Worm (Caenorhabditis elegans) whole organism, young adult: ENCODE results near the gene npr-32.
A peak's percentile ranks its signal among the peaks of the same experiment; 100 is the strongest.

Experiments
- B0019.2 ChIP-seq: fragments of 200-800 bp; sonication (Bioruptor generic); conservative IDR thresholded peaks from 2 replicates; pipeline ENCODE4 v1.3.6; 2022; ENCODE audit warnings: missing genetic modification reagents, missing genetic modification characterization, missing compliant biosample characterization
- B0261.1 ChIP-seq: sonication (generic microtip); optimal IDR thresholded peaks from 2 replicates; lab custom pipeline; 2016; ENCODE audit warnings: mild to moderate bottlenecking, missing genetic modification characterization, moderate library complexity, missing compliant biosample characterization
- D2030.7 ChIP-seq: fragments of 200-800 bp; sonication (Bioruptor generic); IDR thresholded peaks from 2 replicates; pipeline ENCODE4 v1.3.6; 2022; ENCODE audit warnings: missing genetic modification reagents, missing genetic modification characterization, missing compliant biosample characterization
- F10E7.11 ChIP-seq: sonication (generic microtip); optimal IDR thresholded peaks from 2 replicates; lab custom pipeline; 2017; ENCODE audit warnings: mild to moderate bottlenecking, missing genetic modification characterization, moderate library complexity, missing compliant biosample characterization
- F22D6.2 ChIP-seq: sonication (generic microtip); optimal IDR thresholded peaks from 2 replicates; lab custom pipeline; 2016; ENCODE audit warnings: mild to moderate bottlenecking, missing genetic modification characterization, missing compliant biosample characterization
- F23B12.7 ChIP-seq: sonication (generic microtip); optimal IDR thresholded peaks from 2 replicates; lab custom pipeline; 2017; ENCODE audit warnings: missing genetic modification characterization, mild to moderate bottlenecking, missing compliant biosample characterization, antibody characterized with exemption, moderate library complexity; ENCODE audit not compliant: insufficient read depth
- F33H1.4 ChIP-seq: fragments of 200-800 bp; sonication (Bioruptor generic); IDR thresholded peaks from 2 replicates; pipeline ENCODE4 v1.3.6; 2022; ENCODE audit warnings: missing genetic modification reagents, missing genetic modification characterization, missing compliant biosample characterization
- F52B5.7 ChIP-seq: sonication (generic microtip); optimal IDR thresholded peaks from 2 replicates; lab custom pipeline; 2016; ENCODE audit warnings: mild to moderate bottlenecking, missing genetic modification characterization, missing compliant biosample characterization
- K11D2.4 ChIP-seq: fragments of 200-800 bp; sonication (Bioruptor generic); IDR thresholded peaks from 2 replicates; pipeline ENCODE4 v1.3.6; 2022; ENCODE audit warnings: missing genetic modification reagents, missing genetic modification characterization, missing compliant biosample characterization
- T07F8.4 ChIP-seq: sonication (generic microtip); optimal IDR thresholded peaks from 2 replicates; lab custom pipeline; 2016; ENCODE audit warnings: mild to moderate bottlenecking, missing genetic modification characterization, moderate library complexity, missing compliant biosample characterization
- T26A5.8 ChIP-seq: sonication (generic microtip); optimal IDR thresholded peaks from 2 replicates; lab custom pipeline; 2016; ENCODE audit warnings: missing genetic modification characterization, missing compliant biosample characterization
- ama-1 ChIP-seq, 3 experiments: fragments of 150-350 bp in 1 of 3; sonication (generic microtip) in 2 of 3; optimal IDR thresholded peaks; 2 replicates each; lab custom pipeline; 2014 to 2018; ENCODE audit warnings: missing biosample characterization in 2 of 3, missing genetic modification characterization in 2 of 3, missing genetic modification reagents in 2 of 3
- aptf-3 ChIP-seq: fragments of 200-800 bp; sonication (Bioruptor generic); IDR thresholded peaks from 2 replicates; pipeline ENCODE4 v1.3.6; 2022; ENCODE audit warnings: missing genetic modification characterization, missing compliant biosample characterization
- bed-2 ChIP-seq: fragments of 200-800 bp; sonication (Bioruptor generic); IDR thresholded peaks from 2 replicates; pipeline ENCODE4 v1.3.6; 2022; ENCODE audit warnings: missing genetic modification reagents, missing genetic modification characterization, missing compliant biosample characterization
- cebp-1 ChIP-seq, 2 experiments: fragments of 200-800 bp in 1 of 2; sonication (Bioruptor generic) in 1 of 2; sonication (generic microtip) in 1 of 2; IDR thresholded peaks in 1 of 2; optimal IDR thresholded peaks in 1 of 2; 2 replicates each; pipeline versions ENCODE4 v1.3.6 to Lab custom; 2017 to 2022; ENCODE audit warnings: missing compliant biosample characterization in 2 of 2, missing genetic modification characterization in 2 of 2, mild to moderate bottlenecking in 1 of 2, missing genetic modification reagents in 1 of 2, moderate library complexity in 1 of 2
- ceh-100 ChIP-seq: fragments of 200-800 bp; sonication (Bioruptor generic); IDR thresholded peaks from 2 replicates; pipeline ENCODE4 v1.3.6; 2022; ENCODE audit warnings: missing genetic modification reagents, missing genetic modification characterization, missing compliant biosample characterization
- ceh-91 ChIP-seq: fragments of 200-800 bp; sonication (Bioruptor generic); IDR thresholded peaks from 2 replicates; pipeline ENCODE4 v1.3.6; 2022; ENCODE audit warnings: missing genetic modification reagents, missing genetic modification characterization, missing compliant biosample characterization
- dpl-1 ChIP-seq: fragments of 150-350 bp; optimal IDR thresholded peaks from 2 replicates; lab custom pipeline; 2014; ENCODE audit warnings: missing biosample characterization, missing genetic modification reagents, missing genetic modification characterization
- egl-44 ChIP-seq: fragments of 200-800 bp; sonication (Bioruptor generic); IDR thresholded peaks from 2 replicates; pipeline ENCODE4 v1.3.6; 2022; ENCODE audit warnings: missing genetic modification reagents, missing genetic modification characterization, missing compliant biosample characterization
- egrh-3 ChIP-seq: fragments of 200-800 bp; sonication (Bioruptor generic); IDR thresholded peaks from 2 replicates; pipeline ENCODE4 v1.3.6; 2022; ENCODE audit warnings: missing genetic modification reagents, missing genetic modification characterization, missing compliant biosample characterization
- ekl-4 ChIP-seq: fragments of 200-800 bp; sonication (Bioruptor generic); IDR thresholded peaks from 2 replicates; pipeline ENCODE4 v1.3.6; 2022; ENCODE audit warnings: missing genetic modification reagents, missing genetic modification characterization, missing compliant biosample characterization
- fkh-3 ChIP-seq: sonication (generic microtip); optimal IDR thresholded peaks from 2 replicates; lab custom pipeline; 2016; ENCODE audit warnings: mild to moderate bottlenecking, missing genetic modification characterization, missing compliant biosample characterization
- hmg-1.2 ChIP-seq: fragments of 200-800 bp; sonication (Bioruptor generic); IDR thresholded peaks from 2 replicates; pipeline ENCODE4 v1.3.6; 2022; ENCODE audit warnings: missing genetic modification reagents, missing genetic modification characterization, missing compliant biosample characterization
- hrde-1 ChIP-seq: sonication (generic microtip); optimal IDR thresholded peaks from 2 replicates; lab custom pipeline; 2016; ENCODE audit warnings: missing genetic modification characterization, mild to moderate bottlenecking, missing compliant biosample characterization, moderate library complexity, missing genotype, missing genetic modification reagents, borderline replicate concordance
- lin-35 ChIP-seq, 3 experiments: fragments of 150-350 bp in 2 of 3; sonication (generic microtip) in 1 of 3; optimal IDR thresholded peaks; 2 replicates each; lab custom pipeline; 2014 to 2018; ENCODE audit warnings: missing biosample characterization in 3 of 3, missing genetic modification characterization in 3 of 3, missing genetic modification reagents in 3 of 3
- lsy-27 ChIP-seq: sonication (generic microtip); optimal IDR thresholded peaks from 2 replicates; lab custom pipeline; 2017; ENCODE audit warnings: missing genetic modification characterization, mild to moderate bottlenecking, missing compliant biosample characterization, antibody characterized with exemption, missing genotype, borderline replicate concordance; ENCODE audit not compliant: insufficient read depth
- madf-10 ChIP-seq: sonication (generic microtip); optimal IDR thresholded peaks from 2 replicates; lab custom pipeline; 2016; ENCODE audit warnings: mild to moderate bottlenecking, missing genetic modification characterization, missing compliant biosample characterization
- mxl-1 ChIP-seq: sonication (generic microtip); optimal IDR thresholded peaks from 2 replicates; lab custom pipeline; 2016; ENCODE audit warnings: missing genetic modification characterization, missing compliant biosample characterization
- nfya-1 ChIP-seq: sonication (generic microtip); optimal IDR thresholded peaks from 2 replicates; lab custom pipeline; 2017; ENCODE audit warnings: antibody characterized with exemption, missing compliant biosample characterization, missing genetic modification characterization, borderline replicate concordance; ENCODE audit not compliant: insufficient read depth
- nhr-120 ChIP-seq: fragments of 200-800 bp; sonication (Bioruptor generic); IDR thresholded peaks from 2 replicates; pipeline ENCODE4 v1.3.6; 2022; ENCODE audit warnings: missing genetic modification characterization, missing compliant biosample characterization
- nhr-179 ChIP-seq: sonication (generic microtip); optimal IDR thresholded peaks from 2 replicates; lab custom pipeline; 2016; ENCODE audit warnings: mild to moderate bottlenecking, missing genetic modification characterization, missing compliant biosample characterization
- rec-8 ChIP-seq, 2 experiments: sonication (generic microtip); optimal IDR thresholded peaks; 2 replicates each; lab custom pipeline; 2016; ENCODE audit warnings: mild to moderate bottlenecking in 2 of 2, missing genetic modification characterization in 2 of 2, missing genetic modification reagents in 2 of 2, missing genotype in 2 of 2, missing biosample characterization in 1 of 2, missing compliant biosample characterization in 1 of 2, moderate library complexity in 1 of 2
- sea-2 ChIP-seq: fragments of 200-800 bp; sonication (Bioruptor generic); IDR thresholded peaks from 2 replicates; pipeline ENCODE4 v1.3.6; 2022; ENCODE audit warnings: missing genetic modification characterization, missing compliant biosample characterization
- snpc-1.3 ChIP-seq: sonication (generic microtip); optimal IDR thresholded peaks from 2 replicates; lab custom pipeline; 2017; ENCODE audit warnings: missing genetic modification characterization, mild to moderate bottlenecking, missing compliant biosample characterization, antibody characterized with exemption, moderate library complexity, missing genotype, missing genetic modification reagents; ENCODE audit not compliant: insufficient read depth
- snpc-4 ChIP-seq, 5 experiments: fragments of 150-350 bp in 1 of 5; sonication (generic microtip) in 4 of 5; optimal IDR thresholded peaks; 2 replicates each; lab custom pipeline; 2014 to 2018; ENCODE audit warnings: missing genetic modification characterization in 5 of 5, missing biosample characterization in 3 of 5, antibody characterized with exemption in 2 of 5, mild to moderate bottlenecking in 2 of 5, missing compliant biosample characterization in 2 of 5, missing genotype in 2 of 5, moderate library complexity in 2 of 5, missing genetic modification reagents in 1 of 5
- somi-1 ChIP-seq: fragments of 200-800 bp; sonication (Bioruptor generic); optimal IDR thresholded peaks from 2 replicates; lab custom pipeline; 2018; ENCODE audit warnings: mild to moderate bottlenecking, missing genetic modification characterization, missing compliant biosample characterization
- tbx-9 ChIP-seq: sonication (generic microtip); optimal IDR thresholded peaks from 2 replicates; lab custom pipeline; 2016; ENCODE audit warnings: borderline replicate concordance, missing genetic modification characterization, inconsistent platforms, missing compliant biosample characterization
- unc-130 ChIP-seq: sonication (generic microtip); optimal IDR thresholded peaks from 2 replicates; lab custom pipeline; 2016; ENCODE audit warnings: missing genetic modification reagents, missing genetic modification characterization, missing compliant biosample characterization
- xnd-1 ChIP-seq: sonication (generic microtip); optimal IDR thresholded peaks from 2 replicates; lab custom pipeline; 2016; ENCODE audit warnings: missing genotype, missing genetic modification reagents, missing genetic modification characterization, missing compliant biosample characterization
- zfh-2 ChIP-seq: fragments of 200-800 bp; sonication (Bioruptor generic); conservative IDR thresholded peaks from 2 replicates; pipeline ENCODE4 v1.3.6; 2022; ENCODE audit warnings: missing genetic modification reagents, missing genetic modification characterization, missing compliant biosample characterization
- ztf-18 ChIP-seq: sonication (generic microtip); optimal IDR thresholded peaks from 2 replicates; lab custom pipeline; 2016; ENCODE audit warnings: missing genotype, mild to moderate bottlenecking, missing genetic modification characterization, missing compliant biosample characterization
- ztf-22 ChIP-seq: fragments of 200-800 bp; sonication (Bioruptor generic); optimal IDR thresholded peaks from 2 replicates; lab custom pipeline; 2018; ENCODE audit warnings: mild to moderate bottlenecking, missing genetic modification characterization, moderate library complexity, missing compliant biosample characterization
- ztf-3 ChIP-seq: fragments of 200-800 bp; sonication (Bioruptor generic); optimal IDR thresholded peaks from 2 replicates; lab custom pipeline; 2018; ENCODE audit warnings: mild to moderate bottlenecking, missing genetic modification characterization, missing compliant biosample characterization
- ztf-6 ChIP-seq: fragments of 200-800 bp; sonication (Bioruptor generic); IDR thresholded peaks from 2 replicates; pipeline ENCODE4 v1.3.6; 2022; ENCODE audit warnings: missing genetic modification reagents, missing genetic modification characterization, missing compliant biosample characterization

The npr-32 gene

DNA sequence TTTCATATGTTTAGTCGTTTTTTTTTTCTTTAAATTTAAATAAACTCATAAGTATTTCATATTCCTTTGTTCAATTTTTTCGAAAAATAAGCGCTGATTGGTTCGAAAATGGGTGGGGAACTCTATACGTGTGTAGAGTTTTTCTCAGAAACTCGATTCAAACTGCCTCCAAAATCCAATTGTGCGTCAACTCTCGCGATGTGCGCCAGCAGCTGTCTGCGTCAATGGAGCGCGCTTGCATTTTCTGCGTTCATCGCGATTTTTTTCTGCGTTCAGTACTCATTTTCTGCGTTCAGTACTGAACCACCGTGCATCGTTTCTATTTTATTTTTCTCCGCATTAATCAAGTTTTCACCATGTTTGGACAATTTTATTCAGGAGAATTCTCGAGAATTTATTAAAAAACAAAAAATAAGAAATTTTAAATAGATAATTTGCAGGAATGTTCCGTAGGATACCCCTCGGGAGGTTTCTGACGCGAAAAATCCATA lies 18.9 kb upstream of the npr-32 start, which contains the start of gene eelo-2 (continued):
- TF ChIP-seq sea-2 (GFP tag; lab: Robert Waterston, UW), result no peak
- TF ChIP-seq ztf-22, result peak; percentile 85
- TF ChIP-seq T26A5.8, result no peak
- no peak for TF ChIP-seq bed-2 (GFP tag; lab: Robert Waterston, UW)
- peak; percentile 93 for TF ChIP-seq snpc-1.3 (tag; lab: Kevin White, UChicago)
- no peak for TF ChIP-seq aptf-3
- peak; percentile 99 for TF ChIP-seq ztf-18 (tag; lab: Kevin White, UChicago)
- 0 out of 2 replicates have a peak, but pooled peaks have one; percentile 63 for TF ChIP-seq nhr-120 (GFP tag; lab: Robert Waterston, UW)
- TF ChIP-seq ceh-100 (GFP tag; lab: Robert Waterston, UW), result peak; percentile 91
- peak in 1 of 2 experiments; percentile 22 for TF ChIP-seq rec-8 (tag; optimal IDR thresholded peaks at IDR 0.05; lab: Kevin White, UChicago)
- no peak for TF ChIP-seq mxl-1 (tag; lab: Kevin White, UChicago)
- TF ChIP-seq B0019.2, result peak; percentile 64
- TF ChIP-seq ztf-6 (GFP tag; lab: Robert Waterston, UW), result peak; percentile 87
- peak; percentile 91 for TF ChIP-seq ceh-91 (GFP tag; lab: Robert Waterston, UW)
- TF ChIP-seq ztf-3, result peak; percentile 74
- TF ChIP-seq egrh-3 (GFP tag; lab: Robert Waterston, UW), result peak; percentile 62
- peak; percentile 76 for TF ChIP-seq cebp-1 (GFP tag; IDR thresholded peaks at IDR 0.05; lab: Robert Waterston, UW)
- peak; percentile 95 for TF ChIP-seq cebp-1 (tag; optimal IDR thresholded peaks at IDR 0.05; lab: Kevin White, UChicago)
- TF ChIP-seq somi-1 (GFP tag; lab: Kevin White, UChicago), result peak; percentile 92
- no peak for TF ChIP-seq ama-1 (optimal IDR thresholded peaks at IDR 0.05; lab: Kevin White, UChicago)
- no peak for TF ChIP-seq ama-1 (GFP tag; optimal IDR thresholded peaks at IDR 0.05; lab: Kevin White, UChicago)
- TF ChIP-seq D2030.7 (GFP tag; lab: Robert Waterston, UW), result peak; percentile 97
- TF ChIP-seq hrde-1 (tag; lab: Kevin White, UChicago), result peak; percentile 66
- no peak for TF ChIP-seq fkh-3
- TF ChIP-seq F22D6.2 (tag; lab: Kevin White, UChicago), result peak; percentile 89
- TF ChIP-seq F52B5.7 (tag; lab: Kevin White, UChicago), result peak; percentile 79
- peak; percentile 96 for TF ChIP-seq zfh-2
- TF ChIP-seq nhr-179 (tag; lab: Kevin White, UChicago), result no peak
- peak; percentile 80 for TF ChIP-seq F33H1.4 (GFP tag; lab: Robert Waterston, UW)
- peak; percentile 92 for TF ChIP-seq F23B12.7 (tag; lab: Kevin White, UChicago)
- peak; percentile 97 for TF ChIP-seq dpl-1 (GFP tag; lab: Kevin White, UChicago)
- peak; percentile 81 for TF ChIP-seq unc-130 (GFP tag; lab: Kevin White, UChicago)
- peak; percentile 65 for TF ChIP-seq xnd-1 (tag; lab: Kevin White, UChicago)
- no peak for TF ChIP-seq tbx-9 (tag; lab: Kevin White, UChicago)
- TF ChIP-seq madf-10 (tag; lab: Kevin White, UChicago), result peak; percentile 92
- TF ChIP-seq egl-44 (GFP tag; lab: Robert Waterston, UW), result peak; percentile 88
- TF ChIP-seq hmg-1.2, result peak; percentile 83
- no peak for TF ChIP-seq nfya-1
- peak; percentile 90 to 99 (median 95) for TF ChIP-seq lin-35 (GFP tag; optimal IDR thresholded peaks at IDR 0.05; lab: Kevin White, UChicago)
- peak; percentile 34 for TF ChIP-seq B0261.1 (tag; lab: Kevin White, UChicago)
- peak; percentile 94 for TF ChIP-seq snpc-4 (GFP tag; optimal IDR thresholded peaks at IDR 0.05; lab: Kevin White, UChicago)
- peak; percentile 90 to 97 (median 97) for TF ChIP-seq snpc-4 (tag; optimal IDR thresholded peaks at IDR 0.05; lab: Kevin White, UChicago)
- TF ChIP-seq K11D2.4 (GFP tag; lab: Robert Waterston, UW), result peak; percentile 96
- TF ChIP-seq T07F8.4 (tag; lab: Kevin White, UChicago), result peak; percentile 64
- TF ChIP-seq ekl-4 (GFP tag; lab: Robert Waterston, UW), result peak; percentile 97
- peak; percentile 12 for TF ChIP-seq F10E7.11
- TF ChIP-seq lsy-27, result peak; percentile 15
